Worm (Caenorhabditis elegans) whole organism, late embryonic: ENCODE measurements around the gene F01F1.15.

Source experiments
- tbx-7 ChIP-seq: sonication (generic microtip); optimal IDR thresholded peaks from 2 replicates; lab custom pipeline; 2016; ENCODE audit warnings: missing genotype, missing genetic modification characterization, missing compliant biosample characterization
- unc-42 ChIP-seq: sonication (generic microtip); optimal IDR thresholded peaks from 2 replicates; lab custom pipeline; 2016; ENCODE audit warnings: missing genotype, missing genetic modification characterization, missing compliant biosample characterization

The F01F1.15 gene

DNA sequence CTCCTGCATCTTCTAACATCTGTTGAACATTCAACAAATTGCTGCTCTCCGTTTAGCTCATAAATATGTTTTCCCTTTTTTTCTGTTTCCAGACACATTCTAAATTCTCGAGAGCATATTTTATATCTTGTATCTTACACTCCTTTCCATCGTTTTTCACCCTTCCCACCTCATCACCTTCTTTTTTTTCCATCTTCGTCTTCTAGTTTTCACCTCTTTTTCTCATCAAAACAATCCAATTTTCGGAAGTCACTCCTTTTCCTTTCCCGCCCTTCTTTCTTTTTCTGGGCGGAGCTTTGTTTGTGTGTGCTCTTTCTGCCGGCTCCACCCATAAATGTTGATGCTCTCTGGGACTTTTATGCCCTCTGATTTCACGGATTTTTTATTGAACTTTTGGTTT lies 46.5 kb downstream of the F01F1.15 start:
- TF ChIP-seq unc-42 (tag; lab: Kevin White, UChicago): peak; percentile 63
- TF ChIP-seq tbx-7: no peak
